Worm (Caenorhabditis elegans) whole organism, dauer: Measurements from ENCODE around the gene F28H6.8.

Source experiments
- unc-62 ChIP-seq: sonication (generic microtip); optimal IDR thresholded peaks from 2 replicates; lab custom pipeline; 2017; ENCODE audit warnings: missing biosample characterization, missing genetic modification reagents, missing genetic modification characterization

F28H6.8 gene

ce11 chrX:14084230-14084629 lies 49.9 kb downstream of the F28H6.8 start, which contains the start of gene C33G3.6:
Gene C33G3.6, minus strand, starts transcription at chrX:14084330.
- no peak for TF ChIP-seq unc-62 (GFP tag; lab: Kevin White, UChicago)
